Worm (Caenorhabditis elegans) whole organism, midembryonic: ENCODE data around the gene srxa-11.

Experiments used
- T22C8.4 ChIP-seq: fragments of 200-800 bp; sonication (Bioruptor generic); IDR thresholded peaks from 2 replicates; pipeline ENCODE4 v1.3.6; 2022; ENCODE audit warnings: missing genetic modification characterization, missing compliant biosample characterization
- cog-1 ChIP-seq: sonication (generic microtip); optimal IDR thresholded peaks from 2 replicates; lab custom pipeline; 2016; ENCODE audit warnings: missing genetic modification characterization, missing compliant biosample characterization
- flt-1 ChIP-seq: fragments of 200-800 bp; sonication (Bioruptor generic); IDR thresholded peaks from 2 replicates; pipeline ENCODE4 v1.3.6; 2022; ENCODE audit warnings: missing genetic modification characterization, missing compliant biosample characterization
- klf-2 ChIP-seq: fragments of 200-800 bp; sonication (Bioruptor generic); conservative IDR thresholded peaks from 2 replicates; pipeline ENCODE4 v1.3.6; 2022; ENCODE audit warnings: missing genetic modification reagents, missing genetic modification characterization, missing compliant biosample characterization
- med-1 ChIP-seq: sonication (generic microtip); optimal IDR thresholded peaks from 2 replicates; lab custom pipeline; 2017; ENCODE audit warnings: missing genetic modification characterization, mild to moderate bottlenecking, missing compliant biosample characterization, antibody characterized with exemption, missing genetic modification reagents; ENCODE audit not compliant: insufficient read depth
- ref-1 ChIP-seq: fragments of 200-800 bp; sonication (Bioruptor generic); conservative IDR thresholded peaks from 2 replicates; pipeline ENCODE4 v1.3.6; 2022; ENCODE audit warnings: missing genetic modification reagents, missing genetic modification characterization, missing compliant biosample characterization
- tab-1 ChIP-seq: fragments of 200-800 bp; sonication (Bioruptor generic); IDR thresholded peaks from 2 replicates; pipeline ENCODE4 v1.3.6; 2022; ENCODE audit warnings: missing genetic modification characterization, missing compliant biosample characterization
- ztf-23 ChIP-seq: fragments of 200-800 bp; sonication (Bioruptor generic); IDR thresholded peaks from 2 replicates; pipeline ENCODE4 v1.3.6; 2022; ENCODE audit warnings: missing genetic modification reagents, missing genetic modification characterization, missing compliant biosample characterization
- ztf-29 ChIP-seq: fragments of 200-800 bp; sonication (Bioruptor generic); IDR thresholded peaks from 2 replicates; pipeline ENCODE4 v1.3.6; 2022; ENCODE audit warnings: missing genetic modification reagents, missing genetic modification characterization, missing compliant biosample characterization

Gene srxa-11

ce11 chrV:13953191-13953590, 29.2 kb downstream of the srxa-11 start, which contains the start of gene R10D12.8:
TSS of gene R10D12.8 (minus strand) at chrV:13953291.
- TF ChIP-seq ref-1 (GFP tag; lab: Robert Waterston, UW) (no peak), klf-2 (no peak), flt-1 (GFP tag; lab: Robert Waterston, UW) (no peak), T22C8.4 (GFP tag; lab: Robert Waterston, UW) (no peak), ztf-29 (GFP tag; lab: Robert Waterston, UW) (no peak), ztf-23 (GFP tag; lab: Robert Waterston, UW) (no peak), med-1 (GFP tag; lab: Kevin White, UChicago) (no peak), cog-1 (no peak), tab-1 (no peak)

- TF ChIP-seq tab-1 = no peak
- no peak for TF ChIP-seq ref-1 (GFP tag; lab: Robert Waterston, UW)
- TF ChIP-seq T22C8.4 (GFP tag; lab: Robert Waterston, UW) = no peak
- no peak for TF ChIP-seq cog-1
- no peak for TF ChIP-seq ztf-23 (GFP tag; lab: Robert Waterston, UW)
- no peak for TF ChIP-seq klf-2
- no peak for TF ChIP-seq ztf-29 (GFP tag; lab: Robert Waterston, UW)
- TF ChIP-seq med-1 (GFP tag; lab: Kevin White, UChicago) = no peak
- TF ChIP-seq flt-1 (GFP tag; lab: Robert Waterston, UW) = no peak
Measured at ce11 chrV:13954056-13954455, 30.1 kb downstream of the srxa-11 start, which contains the start of gene swt-6. TSS of gene swt-6 (plus strand) at chrV:13954356.

- TF ChIP-seq flt-1 (GFP tag; lab: Robert Waterston, UW) (no peak), klf-2 (no peak), cog-1 (no peak), ref-1 (GFP tag; lab: Robert Waterston, UW) (no peak), ztf-23 (GFP tag; lab: Robert Waterston, UW) (no peak), tab-1 (no peak), med-1 (GFP tag; lab: Kevin White, UChicago) (no peak), T22C8.4 (GFP tag; lab: Robert Waterston, UW) (no peak), ztf-29 (GFP tag; lab: Robert Waterston, UW) (no peak)
Measured at ce11 chrV:13955370-13956089, 31.6 kb downstream of the srxa-11 start.

- TF ChIP-seq tab-1 (no peak), ztf-23 (GFP tag; lab: Robert Waterston, UW) (no peak), ztf-29 (GFP tag; lab: Robert Waterston, UW) (no peak), T22C8.4 (GFP tag; lab: Robert Waterston, UW) (no peak), flt-1 (GFP tag; lab: Robert Waterston, UW) (no peak), klf-2 (no peak), ref-1 (GFP tag; lab: Robert Waterston, UW) (no peak), cog-1 (no peak), med-1 (GFP tag; lab: Kevin White, UChicago) (no peak)
Measured at ce11 chrV:13957691-13958090, 33.7 kb downstream of the srxa-11 start.

- no peak for TF ChIP-seq ztf-23 (GFP tag; lab: Robert Waterston, UW)
Measured at ce11 chrV:13958247-13958646, 34.3 kb downstream of the srxa-11 start, which contains the start of gene R10D12.10. TSS of gene R10D12.10 (minus strand) at chrV:13958347.

ce11 chrV:13960916-13961315, 37.0 kb downstream of the srxa-11 start, which contains the start of gene srh-24:
TSS of gene srh-24 (minus strand) at chrV:13961016.
- TF ChIP-seq T22C8.4 (GFP tag; lab: Robert Waterston, UW) (no peak), cog-1 (no peak), tab-1 (no peak), ztf-23 (GFP tag; lab: Robert Waterston, UW) (no peak), ref-1 (GFP tag; lab: Robert Waterston, UW) (no peak), flt-1 (GFP tag; lab: Robert Waterston, UW) (no peak)

ce11 chrV:13961927-13962419, 38.0 kb downstream of the srxa-11 start, which contains the start of the genes algn-13 and R10D12.13:
TSS of gene algn-13 (minus strand) at chrV:13961977.
TSS of gene R10D12.13 (plus strand) at chrV:13962417.
- TF ChIP-seq T22C8.4 (GFP tag; lab: Robert Waterston, UW) (peak; percentile 68), klf-2 (peak; percentile 82; the same call in 1 of the 2 replicates), ztf-29 (GFP tag; lab: Robert Waterston, UW) (peak; percentile 68), tab-1 (peak; percentile 89), flt-1 (GFP tag; lab: Robert Waterston, UW) (peak; percentile 88), cog-1 (peak; percentile 71), ztf-23 (GFP tag; lab: Robert Waterston, UW) (peak; percentile 89), med-1 (GFP tag; lab: Kevin White, UChicago) (peak; percentile 95), ref-1 (GFP tag; lab: Robert Waterston, UW) (no peak; the same call in 1 of the 2 replicates)

ce11 chrV:13963279-13963976, 39.5 kb downstream of the srxa-11 start, which contains the start of gene sao-1:
TSS of gene sao-1 (plus strand) at chrV:13963926.
- TF ChIP-seq flt-1 (GFP tag; lab: Robert Waterston, UW) = no peak
- TF ChIP-seq ztf-23 (GFP tag; lab: Robert Waterston, UW) = no peak
- TF ChIP-seq cog-1 = no peak
- TF ChIP-seq ref-1 (GFP tag; lab: Robert Waterston, UW) = no peak
- TF ChIP-seq ztf-29 (GFP tag; lab: Robert Waterston, UW) = no peak
- TF ChIP-seq klf-2 = no peak
